Fruit fly (Drosophila melanogaster) whole organism, prepupa: Measurements from ENCODE around the gene obst-B.

Experiments
- CG10631 ChIP-seq: fragments of 200-800 bp; sonication (Bioruptor generic); optimal IDR thresholded peaks from 2 replicates; lab custom pipeline; 2016; ENCODE audit warnings: missing biosample characterization, missing genetic modification characterization
- CG11902 ChIP-seq: fragments of 200-800 bp; sonication (Bioruptor generic); optimal IDR thresholded peaks from 3 replicates; lab custom pipeline; 2016; ENCODE audit warnings: missing biosample characterization, missing genetic modification characterization
- CG1621 ChIP-seq: fragments of 200-800 bp; sonication (Bioruptor generic); optimal IDR thresholded peaks from 3 replicates; lab custom pipeline; 2018; ENCODE audit warnings: missing biosample characterization, mild to moderate bottlenecking, missing genetic modification characterization
- CG16779 ChIP-seq: fragments of 200-800 bp; sonication (Bioruptor generic); optimal IDR thresholded peaks from 3 replicates; lab custom pipeline; 2017; ENCODE audit warnings: missing biosample characterization, mild to moderate bottlenecking, missing genetic modification characterization
- CG32006 ChIP-seq: fragments of 200-800 bp; sonication (Bioruptor generic); optimal IDR thresholded peaks from 3 replicates; lab custom pipeline; 2017; ENCODE audit warnings: missing biosample characterization, mild to moderate bottlenecking, missing genetic modification characterization
- CG4318 ChIP-seq: fragments of 200-800 bp; sonication (Bioruptor generic); optimal IDR thresholded peaks from 3 replicates; lab custom pipeline; 2017; ENCODE audit warnings: missing biosample characterization, mild to moderate bottlenecking, missing genetic modification characterization
- CG6163 ChIP-seq: fragments of 200-800 bp; sonication (Bioruptor generic); IDR thresholded peaks from 3 replicates; pipeline ENCODE4 v1.3.6; 2022; ENCODE audit warnings: missing biosample characterization, missing genetic modification characterization
- CG6276 ChIP-seq: fragments of 200-800 bp; sonication (Bioruptor generic); optimal IDR thresholded peaks from 2 replicates; lab custom pipeline; 2017; ENCODE audit warnings: missing biosample characterization, mild to moderate bottlenecking, missing genetic modification characterization
- CG6792 ChIP-seq: fragments of 200-800 bp; sonication (Bioruptor generic); optimal IDR thresholded peaks from 3 replicates; lab custom pipeline; 2016; ENCODE audit warnings: missing biosample characterization, missing genetic modification characterization
- CG6808 ChIP-seq: fragments of 200-800 bp; sonication (Bioruptor generic); optimal IDR thresholded peaks from 3 replicates; lab custom pipeline; 2017; ENCODE audit warnings: missing biosample characterization, missing genetic modification characterization, mild to moderate bottlenecking, moderate library complexity, missing genetic modification reagents
- CG7368 ChIP-seq: fragments of 200-800 bp; sonication (Bioruptor generic); optimal IDR thresholded peaks from 3 replicates; lab custom pipeline; 2016; ENCODE audit warnings: missing biosample characterization, missing genetic modification characterization
- CG8119 ChIP-seq: fragments of 200-800 bp; sonication (Bioruptor generic); IDR thresholded peaks from 3 replicates; pipeline ENCODE4 v1.3.6; 2022; ENCODE audit warnings: missing biosample characterization, missing genetic modification characterization
- CG8632 ChIP-seq: fragments of 200-800 bp; sonication (Bioruptor generic); optimal IDR thresholded peaks from 3 replicates; lab custom pipeline; 2016; ENCODE audit warnings: missing biosample characterization, missing genetic modification characterization
- Eip93F ChIP-seq: fragments of 200-800 bp; sonication (Bioruptor generic); optimal IDR thresholded peaks from 2 replicates; lab custom pipeline; 2016; ENCODE audit warnings: missing biosample characterization, mild to moderate bottlenecking, missing genetic modification characterization
- Ets21C ChIP-seq: fragments of 200-800 bp; sonication (Bioruptor generic); optimal IDR thresholded peaks from 3 replicates; lab custom pipeline; 2016; ENCODE audit warnings: missing biosample characterization, missing genetic modification characterization
- Hr4 ChIP-seq: fragments of 200-800 bp; sonication (Bioruptor generic); optimal IDR thresholded peaks from 3 replicates; lab custom pipeline; 2016; ENCODE audit warnings: missing biosample characterization, missing genetic modification characterization
- Met ChIP-seq: fragments of 200-800 bp; sonication (Bioruptor generic); optimal IDR thresholded peaks from 3 replicates; lab custom pipeline; 2016; ENCODE audit warnings: missing biosample characterization, missing genetic modification characterization
- OdsH ChIP-seq: fragments of 200-800 bp; sonication (Bioruptor generic); optimal IDR thresholded peaks from 3 replicates; lab custom pipeline; 2016; ENCODE audit warnings: missing biosample characterization, missing genetic modification characterization
- achi ChIP-seq: fragments of 200-800 bp; sonication (Bioruptor generic); optimal IDR thresholded peaks from 3 replicates; lab custom pipeline; 2016; ENCODE audit warnings: missing biosample characterization, missing genetic modification characterization
- cyc ChIP-seq: fragments of 200-800 bp; sonication (Bioruptor generic); optimal IDR thresholded peaks from 3 replicates; lab custom pipeline; 2016; ENCODE audit warnings: missing biosample characterization, missing genetic modification characterization
- dac ChIP-seq: fragments of 200-800 bp; sonication (Bioruptor generic); optimal IDR thresholded peaks from 2 replicates; lab custom pipeline; 2017; ENCODE audit warnings: missing biosample characterization, mild to moderate bottlenecking, missing genetic modification characterization
- dsx ChIP-seq: fragments of 200-800 bp; optimal IDR thresholded peaks from 3 replicates; lab custom pipeline; 2019; ENCODE audit warnings: missing biosample characterization, mild to moderate bottlenecking, missing genetic modification characterization, moderate library complexity; ENCODE audit not compliant: poor library complexity, severe bottlenecking
- eg ChIP-seq: fragments of 200-800 bp; sonication (Bioruptor generic); IDR thresholded peaks from 3 replicates; pipeline ENCODE4 v1.3.6; 2022; ENCODE audit warnings: missing biosample characterization, missing genetic modification characterization
- esn ChIP-seq: fragments of 200-800 bp; sonication (Bioruptor generic); optimal IDR thresholded peaks from 2 replicates; lab custom pipeline; 2016; ENCODE audit warnings: missing biosample characterization, mild to moderate bottlenecking, missing genetic modification characterization, moderate library complexity
- fd85E ChIP-seq: fragments of 200-800 bp; sonication (Bioruptor generic); optimal IDR thresholded peaks from 3 replicates; lab custom pipeline; 2016; ENCODE audit warnings: missing biosample characterization, missing genetic modification characterization
- lz ChIP-seq: fragments of 200-800 bp; sonication (Bioruptor generic); optimal IDR thresholded peaks from 3 replicates; lab custom pipeline; 2016; ENCODE audit warnings: missing biosample characterization, missing genetic modification characterization
- net ChIP-seq: fragments of 200-800 bp; sonication (Bioruptor generic); optimal IDR thresholded peaks from 3 replicates; lab custom pipeline; 2016; ENCODE audit warnings: missing biosample characterization, missing genetic modification characterization
- ss ChIP-seq, 2 experiments: fragments of 200-800 bp; sonication (Bioruptor generic); optimal IDR thresholded peaks; 2 replicates in 1 of 2; 3 replicates in 1 of 2; lab custom pipeline; 2017 to 2018; ENCODE audit warnings: mild to moderate bottlenecking in 2 of 2, missing biosample characterization in 2 of 2, missing genetic modification characterization in 2 of 2, moderate library complexity in 1 of 2
- svp ChIP-seq: fragments of 200-800 bp; sonication (Bioruptor generic); peaks from one replicate; lab custom pipeline; 2016; ENCODE audit warnings: missing biosample characterization, missing genetic modification characterization
- topi ChIP-seq: fragments of 200-800 bp; sonication (Bioruptor generic); optimal IDR thresholded peaks from 3 replicates; lab custom pipeline; 2016; ENCODE audit warnings: missing biosample characterization, missing genetic modification characterization
- vri ChIP-seq: fragments of 200-800 bp; sonication (Bioruptor generic); optimal IDR thresholded peaks from 3 replicates; lab custom pipeline; 2016; ENCODE audit warnings: missing biosample characterization, mild to moderate bottlenecking, missing genetic modification characterization

obst-B gene

dm6 chr2L:10057236-10057635, 24.7 kb downstream of the obst-B start (continued):
- TF ChIP-seq CG6792 (GFP tag; lab: Kevin White, UChicago) (peak; percentile 98), eg (peak; percentile 97), vri (peak; percentile 95), CG6276 (GFP tag; lab: Kevin White, UChicago) (peak; percentile 85), CG8119 (GFP tag; lab: Robert Waterston, UW) (peak; percentile 94), lz (peak; percentile 98), fd85E (GFP tag; lab: Kevin White, UChicago) (peak; percentile 94), CG32006 (peak; percentile 95), dsx (GFP tag; lab: Kevin White, UChicago) (peak; percentile 91), CG8632 (GFP tag; lab: Kevin White, UChicago) (peak; percentile 95), topi (GFP tag; lab: Kevin White, UChicago) (peak; percentile 97)

- TF ChIP-seq CG4318 = no peak
- no peak for TF ChIP-seq esn
- no peak for TF ChIP-seq OdsH
- TF ChIP-seq fd85E (GFP tag; lab: Kevin White, UChicago) = no peak
- TF ChIP-seq CG10631 (GFP tag; lab: Kevin White, UChicago) = no peak
- TF ChIP-seq ss (GFP tag; optimal IDR thresholded peaks at IDR 0.05; lab: Kevin White, UChicago) = no peak
- no peak for TF ChIP-seq net (GFP tag; lab: Kevin White, UChicago)
- no peak for TF ChIP-seq achi
- TF ChIP-seq CG6808 (GFP tag; lab: Kevin White, UChicago) = no peak
- no peak for TF ChIP-seq CG16779 (tag; lab: Kevin White, UChicago)
- TF ChIP-seq CG11902 (GFP tag; lab: Kevin White, UChicago) = no peak
- TF ChIP-seq vri = no peak
- TF ChIP-seq cyc (GFP tag; lab: Kevin White, UChicago) = no peak
Observed at dm6 chr2L:10060516-10060915, 28.0 kb downstream of the obst-B start, which contains the start of gene Spn31A. TSS of gene Spn31A (plus strand) at chr2L:10060816.

- TF ChIP-seq CG32006 (peak; percentile 14), Met (GFP tag; lab: Kevin White, UChicago) (no peak), Hr4 (GFP tag; lab: Kevin White, UChicago) (peak; percentile 6), ss (GFP tag; optimal IDR thresholded peaks at IDR 0.05; lab: Kevin White, UChicago) (no peak), svp (peak; percentile 23), eg (0 out of 3 replicates have a peak, but pooled peaks have one; percentile 37), CG11902 (GFP tag; lab: Kevin White, UChicago) (no peak)
- TF ChIP-seq, all 60 proteins: peak for 4
Observed at dm6 chr2L:10061276-10061675, 28.8 kb downstream of the obst-B start.

DNA sequence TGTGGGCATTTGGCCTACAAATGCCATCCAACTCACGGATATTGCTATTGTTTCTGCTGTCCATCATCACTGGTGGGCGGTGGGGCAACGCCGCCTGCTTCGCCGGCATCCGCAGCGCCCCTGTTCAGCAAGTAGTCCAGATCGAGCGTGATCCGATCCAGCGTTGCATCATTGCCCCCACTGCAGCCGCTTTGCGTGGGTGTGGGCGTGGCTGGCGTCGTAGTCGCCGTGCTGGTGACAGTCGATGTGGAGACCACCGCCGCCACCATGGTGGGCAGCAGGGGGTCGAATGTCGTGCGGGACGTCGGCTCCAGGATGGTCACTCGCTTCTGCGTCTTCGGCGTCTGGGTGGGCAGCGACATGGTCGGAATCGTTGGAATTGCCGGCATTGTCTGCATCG, 32.3 kb downstream of the obst-B start:
- TF ChIP-seq ss (GFP tag; optimal IDR thresholded peaks at IDR 0.05; lab: Kevin White, UChicago) (no peak), vri (no peak), CG4318 (no peak), CG1621 (no peak), Eip93F (GFP tag; lab: Kevin White, UChicago) (no peak), CG6163 (GFP tag; lab: Robert Waterston, UW) (no peak), OdsH (no peak), dac (GFP tag; lab: Kevin White, UChicago) (no peak), CG7368 (no peak), CG32006 (no peak), svp (no peak), Ets21C (GFP tag; lab: Kevin White, UChicago) (no peak)
